Worm (Caenorhabditis elegans): Measurements from ENCODE around the gene clec-51.

DNA sequence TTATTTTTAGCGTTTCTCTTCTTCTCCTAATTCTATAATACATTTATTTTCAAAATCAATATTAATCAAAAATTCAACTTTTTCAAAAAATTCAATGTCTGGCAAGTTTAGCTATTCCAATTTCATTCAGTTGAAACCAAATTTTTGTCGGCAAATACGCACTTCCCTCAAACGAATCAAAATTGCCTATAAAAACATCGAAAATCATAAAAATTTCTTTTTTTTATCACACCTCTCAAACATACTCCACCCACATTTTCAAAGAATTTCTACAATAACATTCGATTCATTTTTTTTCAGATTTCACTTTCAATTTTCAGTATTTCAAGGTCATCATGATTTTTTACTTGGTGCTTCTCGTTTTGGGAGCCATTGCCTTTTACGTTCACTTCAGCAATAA is 4.5 kb downstream of the clec-51 start, which contains the start of gene faah-1:
- TF ChIP-seq W03F9.2 (tag; optimal IDR thresholded peaks at IDR 0.05) = no peak
- TF ChIP-seq him-1 (tag; optimal IDR thresholded peaks at IDR 0.05) = no peak

Data from whole organism, L4/young adult.